Worm (Caenorhabditis elegans) whole organism, L4 larva: ENCODE results near the gene C25H3.3.

Source experiments
- ama-1 ChIP-seq: fragments of 150-350 bp; optimal IDR thresholded peaks from 2 replicates; lab custom pipeline; 2014; ENCODE audit warnings: inconsistent platforms, mixed read lengths
- egl-43 ChIP-seq: fragments of 200-800 bp; sonication (Bioruptor generic); IDR thresholded peaks from 2 replicates; pipeline ENCODE4 v1.3.6; 2022; ENCODE audit warnings: missing genetic modification reagents, missing genetic modification characterization, missing compliant biosample characterization
- lin-39 ChIP-seq: fragments of 150-350 bp; optimal IDR thresholded peaks from 2 replicates; lab custom pipeline; 2014; ENCODE audit warnings: missing biosample characterization, missing genetic modification reagents, missing genetic modification characterization
- nhr-11 ChIP-seq: fragments of 150-350 bp; optimal IDR thresholded peaks from 2 replicates; lab custom pipeline; 2014; ENCODE audit warnings: missing biosample characterization, missing genetic modification characterization
- nhr-6 ChIP-seq: fragments of 150-350 bp; optimal IDR thresholded peaks from 2 replicates; lab custom pipeline; 2014; ENCODE audit warnings: missing biosample characterization, missing genetic modification characterization
- pqm-1 ChIP-seq: sonication (generic microtip); optimal IDR thresholded peaks from 2 replicates; lab custom pipeline; 2017; ENCODE audit warnings: missing biosample characterization, missing genetic modification characterization
- skn-1 ChIP-seq: fragments of 150-350 bp; optimal IDR thresholded peaks from 2 replicates; lab custom pipeline; 2014; ENCODE audit warnings: missing biosample characterization, missing genetic modification characterization
- snpc-4 ChIP-seq: fragments of 150-350 bp; optimal IDR thresholded peaks from 2 replicates; lab custom pipeline; 2014; ENCODE audit warnings: missing biosample characterization, missing genetic modification characterization
- spr-3 ChIP-seq: fragments of 200-800 bp; sonication (Bioruptor generic); optimal IDR thresholded peaks from 2 replicates; lab custom pipeline; 2018; ENCODE audit warnings: mild to moderate bottlenecking, missing genetic modification characterization, missing compliant biosample characterization
- tra-1 ChIP-seq: fragments of 200-800 bp; sonication (Bioruptor generic); IDR thresholded peaks from 2 replicates; pipeline ENCODE4 v1.3.6; 2022; ENCODE audit warnings: missing genetic modification reagents, missing genetic modification characterization, missing compliant biosample characterization
- ztf-7 ChIP-seq: fragments of 150-350 bp; optimal IDR thresholded peaks from 2 replicates; lab custom pipeline; 2014; ENCODE audit warnings: missing biosample characterization, missing genetic modification characterization

DNA sequence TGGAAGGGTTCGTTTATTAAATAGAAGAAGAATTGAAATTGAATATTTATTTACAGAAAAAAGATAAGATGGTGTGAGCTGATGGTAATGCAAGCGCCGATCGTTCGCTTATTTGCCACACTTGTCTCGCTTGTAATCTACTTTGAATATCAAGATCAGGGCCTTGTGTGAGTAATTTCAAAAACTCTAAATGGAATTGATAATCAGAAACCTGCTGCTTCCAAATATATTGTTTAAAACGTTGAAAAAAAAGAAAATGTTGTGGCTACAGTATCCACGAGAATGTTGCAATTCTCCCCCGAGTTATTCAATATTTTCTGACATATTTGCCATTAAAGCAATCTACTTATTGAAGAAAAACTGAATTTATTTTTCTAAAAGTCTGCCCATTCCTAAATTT, 16.8 kb downstream of the C25H3.3 start:
- TF ChIP-seq spr-3 (no peak), skn-1 (tag; lab: Kevin White, UChicago) (no peak), nhr-11 (tag; lab: Kevin White, UChicago) (no peak), snpc-4 (tag; lab: Kevin White, UChicago) (no peak), ama-1 (lab: Kevin White, UChicago) (no peak), nhr-6 (tag; lab: Kevin White, UChicago) (no peak), lin-39 (tag; lab: Kevin White, UChicago) (no peak), ztf-7 (tag; lab: Kevin White, UChicago) (no peak), pqm-1 (tag; lab: Kevin White, UChicago) (no peak), tra-1 (GFP tag; lab: Robert Waterston, UW) (no peak), egl-43 (GFP tag; lab: Robert Waterston, UW) (no peak)
